Fruit fly (Drosophila melanogaster): ENCODE results near the gene CG44040.

dm6 chr3R:15366839-15367238 lies 46.7 kb downstream of the CG44040 start:
- TF ChIP-seq CG4318 (GFP tag; optimal IDR thresholded peaks at IDR 0.05) (no peak), net (GFP tag; optimal IDR thresholded peaks at IDR 0.05) (no peak), vri (GFP tag; optimal IDR thresholded peaks at IDR 0.05) (no peak), CG6792 (GFP tag; optimal IDR thresholded peaks at IDR 0.05) (peak; percentile 50), CG11762 (GFP tag; optimal IDR thresholded peaks at IDR 0.05; ENCODE audit: insufficient read depth) (no peak), fd59A (GFP tag; optimal IDR thresholded peaks at IDR 0.05) (no peak), CG1621 (tag; optimal IDR thresholded peaks at IDR 0.05) (no peak), topi (GFP tag; optimal IDR thresholded peaks at IDR 0.05) (no peak), Lpt (GFP tag; optimal IDR thresholded peaks at IDR 0.05) (no peak), fkh (GFP tag; optimal IDR thresholded peaks at IDR 0.05) (no peak), CG10631 (GFP tag; optimal IDR thresholded peaks at IDR 0.05) (no peak)
